Worm (Caenorhabditis elegans) whole organism, L4 larva: Measurements from ENCODE around the gene F01G10.9.

Experiments
- D1046.2 ChIP-seq: fragments of 200-800 bp; sonication (Bioruptor generic); IDR thresholded peaks from 2 replicates; pipeline ENCODE4 v1.3.6; 2022; ENCODE audit warnings: missing genetic modification characterization, missing compliant biosample characterization
- F37D6.2 ChIP-seq: sonication (generic microtip); optimal IDR thresholded peaks from 2 replicates; lab custom pipeline; 2016; ENCODE audit warnings: mild to moderate bottlenecking, missing genetic modification characterization, missing compliant biosample characterization
- F44E2.7 ChIP-seq: fragments of 200-800 bp; sonication (Bioruptor generic); IDR thresholded peaks from 2 replicates; pipeline ENCODE4 v2.1.2; 2022; ENCODE audit warnings: missing genetic modification characterization, missing compliant biosample characterization
- F49E8.2 ChIP-seq: sonication (generic microtip); optimal IDR thresholded peaks from 2 replicates; lab custom pipeline; 2016; ENCODE audit warnings: missing compliant biosample characterization, mild to moderate bottlenecking, missing genetic modification characterization, borderline replicate concordance
- T26A8.4 ChIP-seq: fragments of 200-800 bp; sonication (Bioruptor generic); IDR thresholded peaks from 2 replicates; pipeline ENCODE4 v1.3.6; 2022; ENCODE audit warnings: missing genetic modification characterization, missing compliant biosample characterization
- Y105C5A.15 ChIP-seq: fragments of 200-800 bp; sonication (Bioruptor generic); IDR thresholded peaks from 2 replicates; pipeline ENCODE4 v1.3.6; 2022; ENCODE audit warnings: missing genetic modification characterization, missing compliant biosample characterization
- Y48G9A.11 ChIP-seq: fragments of 200-800 bp; sonication (Bioruptor generic); IDR thresholded peaks from 2 replicates; pipeline ENCODE4 v1.3.6; 2022; ENCODE audit warnings: missing genetic modification reagents, missing genetic modification characterization, missing compliant biosample characterization
- Y75B8A.6 ChIP-seq: fragments of 200-800 bp; sonication (Bioruptor generic); IDR thresholded peaks from 2 replicates; pipeline ENCODE4 v1.3.6; 2022; ENCODE audit warnings: missing genetic modification reagents, missing genetic modification characterization, missing compliant biosample characterization
- ZK337.2 ChIP-seq: fragments of 200-800 bp; sonication (Bioruptor generic); IDR thresholded peaks from 2 replicates; pipeline ENCODE4 v1.3.6; 2022; ENCODE audit warnings: missing genetic modification reagents, missing genetic modification characterization, missing compliant biosample characterization
- aha-1 ChIP-seq: fragments of 150-350 bp; peaks from one replicate; lab custom pipeline; 2014; ENCODE audit warnings: missing biosample characterization, missing genetic modification characterization
- attf-4 ChIP-seq: sonication (generic microtip); optimal IDR thresholded peaks from 3 replicates; lab custom pipeline; 2017; ENCODE audit warnings: missing biosample characterization, missing genetic modification characterization
- ces-1 ChIP-seq: fragments of 150-350 bp; sonication (generic microtip); optimal IDR thresholded peaks from 4 replicates; lab custom pipeline; 2014; ENCODE audit warnings: missing biosample characterization, missing genetic modification reagents, missing genetic modification characterization
- cey-2 ChIP-seq: sonication (generic microtip); optimal IDR thresholded peaks from 3 replicates; lab custom pipeline; 2017; ENCODE audit warnings: missing genetic modification characterization, mild to moderate bottlenecking, missing compliant biosample characterization, antibody characterized with exemption, borderline replicate concordance; ENCODE audit not compliant: insufficient read depth
- daf-12 ChIP-seq: fragments of 150-350 bp; optimal IDR thresholded peaks from 2 replicates; lab custom pipeline; 2014; ENCODE audit warnings: missing biosample characterization, missing genetic modification reagents, missing genetic modification characterization
- daf-19 ChIP-seq: fragments of 200-800 bp; sonication (Bioruptor generic); conservative IDR thresholded peaks from 2 replicates; pipeline ENCODE4 v1.3.6; 2022; ENCODE audit warnings: missing genetic modification characterization, missing compliant biosample characterization
- daf-8 ChIP-seq: fragments of 200-800 bp; sonication (Bioruptor generic); IDR thresholded peaks from 2 replicates; pipeline ENCODE4 v1.3.6; 2022; ENCODE audit warnings: missing genetic modification characterization, missing compliant biosample characterization
- dpl-1 ChIP-seq: fragments of 150-350 bp; optimal IDR thresholded peaks from 2 replicates; lab custom pipeline; 2014; ENCODE audit warnings: missing biosample characterization, missing genetic modification reagents, missing genetic modification characterization
- fkh-10 ChIP-seq: fragments of 150-350 bp; optimal IDR thresholded peaks from 2 replicates; lab custom pipeline; 2014; ENCODE audit warnings: missing biosample characterization, missing genetic modification reagents, missing genetic modification characterization
- gei-8 ChIP-seq: fragments of 200-800 bp; sonication (Bioruptor generic); optimal IDR thresholded peaks from 2 replicates; lab custom pipeline; 2018; ENCODE audit warnings: mild to moderate bottlenecking, missing genetic modification characterization, missing compliant biosample characterization
- hif-1 ChIP-seq, 2 experiments: sonication (generic microtip); optimal IDR thresholded peaks; 2 replicates each; lab custom pipeline; 2016 to 2017; ENCODE audit warnings: missing compliant biosample characterization in 2 of 2, missing genetic modification characterization in 2 of 2, missing genetic modification reagents in 2 of 2, missing genotype in 2 of 2, mild to moderate bottlenecking in 1 of 2
- hlh-30 ChIP-seq: sonication (generic microtip); optimal IDR thresholded peaks from 2 replicates; lab custom pipeline; 2017; ENCODE audit warnings: antibody characterized with exemption, mild to moderate bottlenecking, missing genetic modification characterization, missing compliant biosample characterization; ENCODE audit not compliant: insufficient read depth
- jun-1 ChIP-seq: fragments of 150-350 bp; optimal IDR thresholded peaks from 2 replicates; lab custom pipeline; 2014; ENCODE audit warnings: missing biosample characterization, missing genetic modification reagents, missing genetic modification characterization
- lin-1 ChIP-seq: fragments of 200-800 bp; sonication (Bioruptor generic); IDR thresholded peaks from 2 replicates; pipeline ENCODE4 v1.3.6; 2022; ENCODE audit warnings: missing genetic modification reagents, missing genetic modification characterization, missing compliant biosample characterization
- lin-13 ChIP-seq: fragments of 150-350 bp; optimal IDR thresholded peaks from 2 replicates; lab custom pipeline; 2014; ENCODE audit warnings: missing biosample characterization, missing genetic modification reagents, missing genetic modification characterization
- lin-15B ChIP-seq: fragments of 150-350 bp; sonication (generic microtip); optimal IDR thresholded peaks from 3 replicates; lab custom pipeline; 2014; ENCODE audit warnings: missing biosample characterization, missing genetic modification characterization
- lin-39 ChIP-seq: fragments of 150-350 bp; optimal IDR thresholded peaks from 2 replicates; lab custom pipeline; 2014; ENCODE audit warnings: missing biosample characterization, missing genetic modification reagents, missing genetic modification characterization
- mdt-29 ChIP-seq: fragments of 200-800 bp; sonication (Bioruptor generic); IDR thresholded peaks from 2 replicates; pipeline ENCODE4 v1.3.6; 2022; ENCODE audit warnings: missing genetic modification reagents, missing genetic modification characterization, missing compliant biosample characterization
- mxl-2 ChIP-seq: fragments of 200-800 bp; sonication (Bioruptor generic); conservative IDR thresholded peaks from 2 replicates; pipeline ENCODE4 v1.3.6; 2022; ENCODE audit warnings: missing genetic modification reagents, missing genetic modification characterization, missing compliant biosample characterization
- mxl-3 ChIP-seq: fragments of 200-800 bp; sonication (Bioruptor generic); optimal IDR thresholded peaks from 2 replicates; lab custom pipeline; 2018; ENCODE audit warnings: mild to moderate bottlenecking, missing genetic modification characterization, missing compliant biosample characterization
- nhr-10 ChIP-seq: fragments of 150-350 bp; optimal IDR thresholded peaks from 2 replicates; lab custom pipeline; 2014; ENCODE audit warnings: missing biosample characterization, missing genetic modification characterization
- nhr-11 ChIP-seq: fragments of 150-350 bp; optimal IDR thresholded peaks from 2 replicates; lab custom pipeline; 2014; ENCODE audit warnings: missing biosample characterization, missing genetic modification characterization
- nhr-41 ChIP-seq: fragments of 200-800 bp; sonication (Bioruptor generic); IDR thresholded peaks from 2 replicates; pipeline ENCODE4 v1.3.6; 2022; ENCODE audit warnings: missing genetic modification reagents, missing genetic modification characterization, missing compliant biosample characterization
- nhr-48 ChIP-seq: sonication (generic microtip); optimal IDR thresholded peaks from 2 replicates; lab custom pipeline; 2016; ENCODE audit warnings: mild to moderate bottlenecking, missing genetic modification characterization, missing compliant biosample characterization
- nhr-6 ChIP-seq: fragments of 150-350 bp; optimal IDR thresholded peaks from 2 replicates; lab custom pipeline; 2014; ENCODE audit warnings: missing biosample characterization, missing genetic modification characterization
- nhr-76 ChIP-seq: fragments of 150-350 bp; optimal IDR thresholded peaks from 2 replicates; lab custom pipeline; 2014; ENCODE audit warnings: missing biosample characterization, missing genetic modification characterization
- php-3 ChIP-seq: fragments of 200-800 bp; sonication (Bioruptor generic); IDR thresholded peaks from 2 replicates; pipeline ENCODE4 v1.3.6; 2022; ENCODE audit warnings: missing genetic modification reagents, missing genetic modification characterization, missing compliant biosample characterization
- rbr-2 ChIP-seq: sonication (generic microtip); optimal IDR thresholded peaks from 2 replicates; lab custom pipeline; 2016; ENCODE audit warnings: missing genotype, missing genetic modification characterization, missing compliant biosample characterization
- saeg-2 ChIP-seq: fragments of 200-800 bp; sonication (Bioruptor generic); IDR thresholded peaks from 2 replicates; pipeline ENCODE4 v1.3.6; 2022; ENCODE audit warnings: missing genetic modification reagents, missing genetic modification characterization, missing compliant biosample characterization
- set-16 ChIP-seq: fragments of 200-800 bp; sonication (Bioruptor generic); IDR thresholded peaks from 2 replicates; pipeline ENCODE4 v1.3.6; 2022; ENCODE audit warnings: missing genetic modification reagents, missing genetic modification characterization, missing compliant biosample characterization
- spr-1 ChIP-seq: sonication (generic microtip); optimal IDR thresholded peaks from 2 replicates; lab custom pipeline; 2016; ENCODE audit warnings: mild to moderate bottlenecking, missing genetic modification characterization, missing compliant biosample characterization
- unc-62 ChIP-seq, 3 experiments: fragments of 150-350 bp in 1 of 3; sonication (generic microtip); optimal IDR thresholded peaks in 2 of 3; peaks in 1 of 3; 1 replicate in 1 of 3; 2 replicates in 2 of 3; lab custom pipeline; 2014 to 2017; ENCODE audit warnings: missing biosample characterization in 3 of 3, missing genetic modification characterization in 3 of 3, missing genetic modification reagents in 3 of 3, missing genotype in 1 of 3
- zag-1 ChIP-seq: fragments of 150-350 bp; optimal IDR thresholded peaks from 2 replicates; lab custom pipeline; 2014; ENCODE audit warnings: missing biosample characterization, missing genetic modification characterization
- zip-2 ChIP-seq: fragments of 150-350 bp; optimal IDR thresholded peaks from 2 replicates; lab custom pipeline; 2014; ENCODE audit warnings: missing biosample characterization, missing genetic modification characterization

F01G10.9 gene

DNA sequence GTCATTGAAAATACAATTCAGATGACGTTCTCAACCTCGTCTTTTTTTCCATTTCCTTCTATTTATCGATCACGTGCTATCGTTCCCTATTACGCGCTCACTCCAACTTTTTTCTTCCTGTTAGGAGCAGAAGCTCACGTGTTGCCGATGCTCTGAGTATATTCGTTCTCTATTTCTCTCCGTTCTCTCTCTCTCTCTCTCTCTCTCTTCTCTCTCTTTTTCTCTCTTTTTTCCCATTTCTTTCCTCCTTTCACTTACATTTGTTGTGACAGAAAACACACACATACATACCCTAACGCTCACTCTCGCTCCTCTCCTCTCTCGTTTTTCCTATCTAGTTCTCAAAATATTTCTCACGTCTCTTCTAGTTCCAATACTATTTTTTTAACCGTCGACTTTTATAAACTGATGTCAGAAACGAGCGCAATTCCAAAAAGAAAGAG lies 7.1 kb downstream of the F01G10.9 start (continued):
- peak; percentile 79 for TF ChIP-seq lin-1 (GFP tag; lab: Robert Waterston, UW)
- peak in 1 of 2 experiments; percentile 100 for TF ChIP-seq unc-62 (GFP tag; optimal IDR thresholded peaks at IDR 0.05 in 1 of 2; lab: Kevin White, UChicago)
- TF ChIP-seq unc-62 (tag; optimal IDR thresholded peaks at IDR 0.05; lab: Kevin White, UChicago): no peak
- TF ChIP-seq F44E2.7 (GFP tag; lab: Robert Waterston, UW): no peak
- peak; percentile 73 for TF ChIP-seq gei-8 (GFP tag; lab: Kevin White, UChicago)
- TF ChIP-seq F49E8.2 (tag; lab: Kevin White, UChicago): no peak
- peak; percentile 56 for TF ChIP-seq lin-13
- TF ChIP-seq php-3 (GFP tag; lab: Robert Waterston, UW): peak; percentile 45; the same call in 1 of the 2 replicates
- TF ChIP-seq nhr-11 (tag; lab: Kevin White, UChicago): peak; percentile 96
- TF ChIP-seq spr-1: peak; percentile 73
- TF ChIP-seq nhr-10 (tag; lab: Kevin White, UChicago): peak; percentile 79
- TF ChIP-seq rbr-2 (tag; lab: Kevin White, UChicago): peak; percentile 91
- peak; percentile 43; the same call in 1 of the 2 replicates for TF ChIP-seq T26A8.4 (GFP tag; lab: Robert Waterston, UW)
- TF ChIP-seq zag-1 (tag; lab: Kevin White, UChicago): peak; percentile 36
- peak; percentile 93 for TF ChIP-seq fkh-10 (GFP tag; lab: Kevin White, UChicago)
- TF ChIP-seq nhr-41: no peak
- peak; percentile 52 for TF ChIP-seq cey-2
- TF ChIP-seq mxl-2: peak; percentile 72
- TF ChIP-seq jun-1 (tag; lab: Kevin White, UChicago): peak; percentile 80
- TF ChIP-seq lin-15B (tag; lab: Kevin White, UChicago): no peak
- peak; percentile 61 for TF ChIP-seq dpl-1 (GFP tag; lab: Kevin White, UChicago)
- TF ChIP-seq mxl-3 (GFP tag; lab: Kevin White, UChicago): peak; percentile 84
- 0 out of 2 replicates have a peak, but pooled peaks have one; percentile 26 for TF ChIP-seq Y75B8A.6 (GFP tag; lab: Robert Waterston, UW)
- no peak for TF ChIP-seq ZK337.2
- TF ChIP-seq mdt-29 (GFP tag; lab: Robert Waterston, UW): 0 out of 2 replicates have a peak, but pooled peaks have one; percentile 73
- TF ChIP-seq hif-1 (tag; optimal IDR thresholded peaks at IDR 0.05; lab: Kevin White, UChicago): peak; percentile 33 to 83
- no peak for TF ChIP-seq daf-8 (GFP tag; lab: Robert Waterston, UW)
- TF ChIP-seq F37D6.2: peak; percentile 77
- TF ChIP-seq set-16 (GFP tag; lab: Robert Waterston, UW): peak; percentile 90
- no peak for TF ChIP-seq daf-19 (GFP tag; lab: Robert Waterston, UW)
- TF ChIP-seq saeg-2 (GFP tag; lab: Robert Waterston, UW): 0 out of 2 replicates have a peak, but pooled peaks have one; percentile 56
- no peak for TF ChIP-seq ces-1 (GFP tag; lab: Kevin White, UChicago)
- TF ChIP-seq Y48G9A.11 (GFP tag; lab: Robert Waterston, UW): no peak
- TF ChIP-seq lin-39 (tag; lab: Kevin White, UChicago): no peak
- TF ChIP-seq zip-2: no peak
- peak; percentile 98 for TF ChIP-seq hlh-30 (tag; lab: Kevin White, UChicago)
- TF ChIP-seq nhr-48 (tag; lab: Kevin White, UChicago): peak; percentile 92
- TF ChIP-seq daf-12 (tag; lab: Kevin White, UChicago): no peak

ce11 chrIV:10251764-10252163 lies 7.7 kb downstream of the F01G10.9 start:
- TF ChIP-seq nhr-76 (no peak), D1046.2 (GFP tag; lab: Robert Waterston, UW) (no peak), fkh-10 (GFP tag; lab: Kevin White, UChicago) (no peak), aha-1 (tag; lab: Kevin White, UChicago) (peak; percentile 6), attf-4 (tag; lab: Kevin White, UChicago) (no peak), nhr-11 (tag; lab: Kevin White, UChicago) (no peak), nhr-6 (tag; lab: Kevin White, UChicago) (no peak), Y105C5A.15 (GFP tag; lab: Robert Waterston, UW) (no peak)
